Worm (Caenorhabditis elegans): Measurements from ENCODE around the gene sra-38.

The sra-38 gene

ce11 chrX:13900047-13900446 is at the start of gene sra-38:
TSS of gene sra-38 (minus strand) at chrX:13900147.
- TF ChIP-seq hlh-26 (GFP tag; conservative IDR thresholded peaks at IDR 0.05) (no peak), snpc-1.1 (tag; optimal IDR thresholded peaks at IDR 0.05; ENCODE audit: insufficient read depth) (no peak), die-1 (tag; optimal IDR thresholded peaks at IDR 0.05) (no peak), F33H1.4 (GFP tag; IDR thresholded peaks at IDR 0.05) (no peak), ceh-100 (GFP tag; IDR thresholded peaks at IDR 0.05) (no peak), F22D6.2 (tag; optimal IDR thresholded peaks at IDR 0.05) (no peak), lsy-27 (tag; optimal IDR thresholded peaks at IDR 0.05; ENCODE audit: borderline replicate concordance, insufficient read depth) (no peak), ztf-26 (tag; optimal IDR thresholded peaks at IDR 0.05) (no peak)

DNA sequence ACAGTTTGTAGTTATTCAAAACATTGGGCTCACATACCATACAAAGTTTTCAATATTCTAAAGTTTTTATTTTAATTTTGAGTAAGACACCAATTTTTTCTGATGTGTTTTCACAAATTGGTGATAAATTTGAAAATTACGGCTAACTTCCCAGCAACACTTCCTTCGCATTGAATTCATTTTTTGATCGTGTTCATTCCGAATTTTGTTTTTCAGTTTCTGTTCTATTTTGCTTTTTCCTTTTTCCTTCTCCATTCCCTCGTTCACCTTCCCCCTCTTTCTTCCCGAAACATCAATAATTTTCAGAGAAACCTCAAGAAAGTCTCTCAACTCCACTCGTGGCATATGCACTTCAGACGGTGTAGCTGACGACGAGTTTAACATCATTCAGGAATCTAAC is 48.9 kb upstream of the sra-38 start, which contains the start of gene alg-1:
TSS of gene alg-1 (plus strand) at position 301 of the 400 bp plus-strand sequence.
- TF ChIP-seq zfh-2 (GFP tag; conservative IDR thresholded peaks at IDR 0.05) (no peak), ceh-58 (GFP tag; IDR thresholded peaks at IDR 0.05) (no peak), Y67H2A.10 (GFP tag; conservative IDR thresholded peaks at IDR 0.05) (no peak), him-1 (tag; optimal IDR thresholded peaks at IDR 0.05) (no peak), akir-1 (GFP tag; optimal IDR thresholded peaks at IDR 0.05) (no peak), Y53F4B.3 (GFP tag; IDR thresholded peaks at IDR 0.05) (no peak), attf-5 (GFP tag; optimal IDR thresholded peaks at IDR 0.05) (no peak), xnd-1 (tag; optimal IDR thresholded peaks at IDR 0.05) (no peak), F52B5.7 (tag; optimal IDR thresholded peaks at IDR 0.05) (no peak), athp-1 (tag; optimal IDR thresholded peaks at IDR 0.05) (no peak)

ce11 chrX:13948167-13948566 is 48.2 kb upstream of the sra-38 start:
- TF ChIP-seq lag-1 (GFP tag; IDR thresholded peaks at IDR 0.05) (0 out of 2 replicates have a peak, but pooled peaks have one; percentile 33), F57C9.4 (tag; optimal IDR thresholded peaks at IDR 0.05) (no peak), unc-62 (GFP tag; optimal IDR thresholded peaks at IDR 0.05) (no peak), Y53F4B.3 (GFP tag; IDR thresholded peaks at IDR 0.05) (no peak), ceh-58 (GFP tag; IDR thresholded peaks at IDR 0.05) (no peak), pbrm-1 (GFP tag; IDR thresholded peaks at IDR 0.05) (0 out of 2 replicates have a peak, but pooled peaks have one; percentile 17), T26A5.8 (tag; optimal IDR thresholded peaks at IDR 0.05) (no peak), let-607 (tag; optimal IDR thresholded peaks at IDR 0.05) (no peak), lir-1 (GFP tag; conservative IDR thresholded peaks at IDR 0.05) (no peak), hmg-1.2 (GFP tag; IDR thresholded peaks at IDR 0.05) (peak; percentile 9; the same call in 1 of the 2 replicates), madf-10 (tag; optimal IDR thresholded peaks at IDR 0.05) (no peak)

DNA sequence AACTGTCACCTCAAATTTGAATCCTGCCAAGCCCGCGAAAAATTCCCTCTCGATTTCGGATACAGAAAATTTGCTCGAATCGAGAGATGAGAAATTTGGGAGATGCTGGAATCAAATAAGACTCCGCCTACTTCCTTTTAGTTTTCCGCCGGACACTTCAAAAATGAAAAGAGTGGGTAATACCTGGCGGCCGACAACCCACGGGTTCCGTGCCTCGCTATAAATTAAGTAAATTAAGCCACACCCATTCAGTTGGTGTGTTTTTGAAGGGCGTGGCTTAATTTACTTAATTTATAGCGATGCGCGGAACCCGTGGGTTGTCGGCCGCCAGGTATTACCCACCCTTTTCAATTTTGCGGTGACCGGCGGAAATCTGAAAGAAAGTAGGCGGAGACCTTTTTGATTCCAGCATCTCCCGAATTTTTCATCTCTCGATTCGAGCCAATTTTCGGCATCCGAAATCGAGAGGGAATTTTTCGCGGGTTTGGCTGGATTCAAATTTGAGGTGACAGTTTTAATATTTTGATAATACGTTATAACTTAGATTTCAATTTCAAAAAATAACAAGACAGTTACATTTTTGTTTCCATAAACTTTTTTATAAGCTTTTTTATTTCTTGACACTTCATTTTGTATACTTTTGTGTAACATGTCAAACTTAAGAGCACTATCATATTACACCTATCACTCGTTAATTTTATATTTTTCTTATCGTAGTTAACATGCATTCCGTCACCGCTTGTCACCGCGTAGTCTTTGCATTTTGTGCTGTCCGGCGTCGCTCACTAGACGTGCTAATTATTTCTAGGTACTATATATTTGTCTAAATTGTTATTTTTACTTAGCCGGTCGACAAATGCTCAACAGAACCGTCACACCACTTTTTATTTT is 47.0 kb upstream of the sra-38 start:
- TF ChIP-seq nhr-80 (tag; optimal IDR thresholded peaks at IDR 0.05) (peak; percentile 72), pbrm-1 (GFP tag; IDR thresholded peaks at IDR 0.05) (peak; percentile 55), B0035.1 (tag; optimal IDR thresholded peaks at IDR 0.05) (no peak), ceh-100 (GFP tag; IDR thresholded peaks at IDR 0.05) (no peak), lin-26 (GFP tag; IDR thresholded peaks at IDR 0.05) (no peak), zim-3 (tag; optimal IDR thresholded peaks at IDR 0.05) (no peak), attf-6 (GFP tag; IDR thresholded peaks at IDR 0.05) (peak; percentile 37; the same call in 1 of the 2 replicates), Y56A3A.18 (GFP tag; IDR thresholded peaks at IDR 0.05) (0 out of 2 replicates have a peak, but pooled peaks have one; percentile 31), lin-40 (tag; optimal IDR thresholded peaks at IDR 0.05) (no peak), ztf-28 (GFP tag; IDR thresholded peaks at IDR 0.05) (no peak), rcor-1 (GFP tag; IDR thresholded peaks at IDR 0.05) (0 out of 2 replicates have a peak, but pooled peaks have one; percentile 5), snpc-1.3 (tag; optimal IDR thresholded peaks at IDR 0.05; ENCODE audit: insufficient read depth) (no peak), hmg-1.2 (GFP tag; IDR thresholded peaks at IDR 0.05) (0 out of 2 replicates have a peak, but pooled peaks have one; percentile 18), ceh-40 (GFP tag; IDR thresholded peaks at IDR 0.05) (no peak), hmg-20 (GFP tag; IDR thresholded peaks at IDR 0.05) (no peak), ztf-25 (GFP tag; IDR thresholded peaks at IDR 0.05) (0 out of 2 replicates have a peak, but pooled peaks have one; percentile 6), F57A8.1 (GFP tag; optimal IDR thresholded peaks at IDR 0.05) (no peak), bed-1 (GFP tag; IDR thresholded peaks at IDR 0.05) (no peak)

All from whole organism, young adult.